Comparison of ENCODE assay signal across 6 worm cellular contexts in the genomic region with DNA sequence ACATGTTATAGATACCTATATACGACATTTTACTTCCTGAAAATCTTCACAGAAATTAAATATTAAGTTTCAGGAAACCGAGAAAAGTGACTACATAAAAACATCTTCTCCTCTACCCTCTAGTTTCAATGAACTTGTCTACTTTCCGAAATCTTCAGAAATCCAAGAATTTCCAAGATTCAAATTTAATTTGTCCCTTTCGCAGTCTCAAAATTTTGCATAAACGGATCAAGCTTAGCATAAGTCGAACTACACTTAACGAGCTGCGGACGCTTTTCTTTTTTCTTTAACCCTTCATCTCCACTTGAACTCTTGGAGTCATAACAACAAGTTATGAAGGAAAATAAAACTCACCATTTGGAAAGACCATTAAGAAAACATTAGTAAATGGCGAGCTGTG.
A peak's percentile ranks its signal among the peaks of the same experiment; 100 is the strongest.
TF ChIP-seq lines count a peak whose summit lies in the region.

No protein-coding gene starts in this region.

TF ChIP-seq in whole organism, L1 larva, 84 proteins besides CTCF, POLR2A, EP300 and RAD21:
- TF ChIP-seq lin-14 (GFP tag; optimal IDR thresholded peaks at IDR 0.05; lab: Kevin White, UChicago) (peak; percentile 17), efl-1 (optimal IDR thresholded peaks at IDR 0.05; lab: Kevin White, UChicago) (no peak), efl-1 (GFP tag; optimal IDR thresholded peaks at IDR 0.05 in 1 of 2; lab: Kevin White, UChicago) (no peak), ces-1 (GFP tag; optimal IDR thresholded peaks at IDR 0.05; lab: Kevin White, UChicago) (peak; percentile 1), unc-30 (tag; optimal IDR thresholded peaks at IDR 0.05; lab: Kevin White, UChicago) (no peak), fkh-10 (GFP tag; optimal IDR thresholded peaks at IDR 0.05; lab: Kevin White, UChicago) (peak; percentile 73)

TF ChIP-seq in whole organism, L2 larva, 48 proteins besides CTCF, POLR2A, EP300 and RAD21:
- no peak for TF ChIP-seq C34F6.9 (tag; optimal IDR thresholded peaks at IDR 0.05; lab: Kevin White, UChicago)
- TF ChIP-seq sma-9 (GFP tag; optimal IDR thresholded peaks at IDR 0.05; lab: Kevin White, UChicago), result peak; percentile 8
- TF ChIP-seq sma-9 (tag; optimal IDR thresholded peaks at IDR 0.05; lab: Kevin White, UChicago), result no peak
- TF ChIP-seq elt-3 (tag; optimal IDR thresholded peaks at IDR 0.05; lab: Kevin White, UChicago), result no peak

TF ChIP-seq in whole organism, L3 larva, 47 proteins besides CTCF, POLR2A, EP300 and RAD21:
- TF ChIP-seq fkh-10 (GFP tag; optimal IDR thresholded peaks at IDR 0.05; lab: Kevin White, UChicago), result peak; percentile 80
- TF ChIP-seq nfya-1 (tag; optimal IDR thresholded peaks at IDR 0.05; lab: Kevin White, UChicago; ENCODE audit: insufficient read depth), result no peak

TF ChIP-seq in whole organism, L4 larva, 104 proteins besides CTCF, POLR2A, EP300 and RAD21:
- TF ChIP-seq fos-1 (tag; optimal IDR thresholded peaks at IDR 0.05; lab: Kevin White, UChicago) (no peak), fkh-10 (GFP tag; optimal IDR thresholded peaks at IDR 0.05; lab: Kevin White, UChicago) (peak; percentile 72), snpc-4 (tag; optimal IDR thresholded peaks at IDR 0.05; lab: Kevin White, UChicago) (no peak), zip-2 (tag; optimal IDR thresholded peaks at IDR 0.05; lab: Kevin White, UChicago) (no peak), attf-4 (tag; optimal IDR thresholded peaks at IDR 0.05; lab: Kevin White, UChicago) (no peak), ztf-11 (tag; optimal IDR thresholded peaks at IDR 0.05; lab: Kevin White, UChicago) (no peak), ces-1 (GFP tag; optimal IDR thresholded peaks at IDR 0.05; lab: Kevin White, UChicago) (peak; percentile 85), nhr-42 (GFP tag; IDR thresholded peaks at IDR 0.05; lab: Robert Waterston, UW) (no peak), D1046.2 (GFP tag; IDR thresholded peaks at IDR 0.05; lab: Robert Waterston, UW) (no peak)

TF ChIP-seq in whole organism, late embryonic, 69 proteins besides CTCF, POLR2A, EP300 and RAD21:
- no peak for TF ChIP-seq ztf-16 (tag; optimal IDR thresholded peaks at IDR 0.05; lab: Kevin White, UChicago)
- TF ChIP-seq unc-42 (tag; optimal IDR thresholded peaks at IDR 0.05; lab: Kevin White, UChicago), result peak; percentile 87

TF ChIP-seq in whole organism, mixed stage, embryonic, 35 proteins besides CTCF, POLR2A, EP300 and RAD21:
- TF ChIP-seq blmp-1 (tag; optimal IDR thresholded peaks at IDR 0.05; lab: Kevin White, UChicago), result no peak
- TF ChIP-seq nhr-76 (tag; optimal IDR thresholded peaks at IDR 0.05; lab: Kevin White, UChicago), result no peak
- no peak for TF ChIP-seq mab-5 (tag; optimal IDR thresholded peaks at IDR 0.05; lab: Kevin White, UChicago)
- TF ChIP-seq sem-2 (GFP tag; optimal IDR thresholded peaks at IDR 0.05; lab: Kevin White, UChicago), result no peak
- TF ChIP-seq ham-2 (GFP tag; optimal IDR thresholded peaks at IDR 0.05; lab: Kevin White, UChicago), result no peak
- peak; percentile 96 for TF ChIP-seq ces-1 (GFP tag; optimal IDR thresholded peaks at IDR 0.05; lab: Kevin White, UChicago)
TF ChIP-seq in whole organism, mixed stage, embryonic: peak in this region for 1.

Comparison
In these comparisons a context has a peak if more than half of its experiments do, and no peak if none do; other contexts are left out.
1. Of the 29 proteins assayed by ChIP-seq in both whole organism, L4 larva and whole organism, L1 larva: peak only in whole organism, L4 larva: none; only in whole organism, L1 larva: none; in both: ces-1 and fkh-10; in neither: 27.